Worm (Caenorhabditis elegans): Measurements from ENCODE around the gene T09B9.3.

The T09B9.3 gene

ce11 chrX:9761266-9761665, at the start of gene T09B9.3:
T09B9.3 (minus strand) TSS chrX:9761366.
- TF ChIP-seq K09A11.1 (tag; optimal IDR thresholded peaks at IDR 0.05; ENCODE audit: insufficient read depth) (no peak), hlh-8 (tag; optimal IDR thresholded peaks at IDR 0.05) (no peak), rnt-1 (tag; optimal IDR thresholded peaks at IDR 0.05) (no peak), eyg-1 (tag; optimal IDR thresholded peaks at IDR 0.05) (no peak), ets-4 (tag; optimal IDR thresholded peaks at IDR 0.05) (no peak), sox-2 (GFP tag; IDR thresholded peaks at IDR 0.05) (no peak), tbx-2 (tag; optimal IDR thresholded peaks at IDR 0.05) (no peak), lin-11 (tag; optimal IDR thresholded peaks at IDR 0.05) (no peak), unc-86 (tag; optimal IDR thresholded peaks at IDR 0.05) (no peak), lim-6 (tag; optimal IDR thresholded peaks at IDR 0.05) (no peak), fax-1 (tag; optimal IDR thresholded peaks at IDR 0.05) (no peak)

- TF ChIP-seq odd-2 (tag; optimal IDR thresholded peaks at IDR 0.05): no peak
- no peak for TF ChIP-seq T23F11.4 (GFP tag; optimal IDR thresholded peaks at IDR 0.05)
- TF ChIP-seq nhr-232 (tag; optimal IDR thresholded peaks at IDR 0.05): no peak
- TF ChIP-seq pha-2 (tag; optimal IDR thresholded peaks at IDR 0.05): no peak
- TF ChIP-seq pros-1 (tag; optimal IDR thresholded peaks at IDR 0.05): no peak
- TF ChIP-seq unc-42 (tag; optimal IDR thresholded peaks at IDR 0.05): peak; percentile 31
- TF ChIP-seq ztf-16 (tag; optimal IDR thresholded peaks at IDR 0.05): no peak
These were observed 46.3 kb upstream of the T09B9.3 start, which contains the start of gene lgc-47 for ce11 chrX:9807377-9808048. lgc-47 (minus strand) TSS chrX:9807662.

ce11 chrX:9805426-9805825, 44.3 kb upstream of the T09B9.3 start:
- no peak for TF ChIP-seq mec-3 (tag; optimal IDR thresholded peaks at IDR 0.05; ENCODE audit: borderline replicate concordance)
- peak; percentile 87 for TF ChIP-seq unc-42 (tag; optimal IDR thresholded peaks at IDR 0.05)

DNA sequence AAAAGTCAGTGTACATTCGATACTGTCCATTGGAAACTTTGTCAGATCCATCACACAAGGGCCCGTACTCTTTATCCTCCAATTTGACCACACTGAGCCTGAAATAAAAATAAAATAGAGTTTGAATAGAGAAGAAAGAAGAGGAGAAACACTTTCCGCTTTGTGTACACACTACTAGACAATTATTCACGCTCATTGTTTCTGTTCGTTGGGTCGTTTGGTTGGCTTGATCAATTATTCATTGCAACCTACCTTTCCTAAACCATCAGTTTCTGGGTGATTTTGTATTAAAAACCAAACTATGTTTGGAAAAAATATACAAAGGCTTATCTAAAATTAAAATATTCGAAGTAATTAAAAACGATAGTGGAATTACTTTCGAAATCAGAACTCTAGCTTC, 43.6 kb upstream of the T09B9.3 start:
- no peak for TF ChIP-seq ceh-45 (GFP tag; IDR thresholded peaks at IDR 0.05)
- TF ChIP-seq ceh-31 (tag; optimal IDR thresholded peaks at IDR 0.05): peak; percentile 62

- TF ChIP-seq ceh-30 (tag; optimal IDR thresholded peaks at IDR 0.05) (no peak), unc-42 (tag; optimal IDR thresholded peaks at IDR 0.05) (peak; percentile 97), hlh-30 (tag; optimal IDR thresholded peaks at IDR 0.05; ENCODE audit: insufficient read depth) (no peak)
These were observed 42.4 kb upstream of the T09B9.3 start for ce11 chrX:9803603-9804002.

DNA sequence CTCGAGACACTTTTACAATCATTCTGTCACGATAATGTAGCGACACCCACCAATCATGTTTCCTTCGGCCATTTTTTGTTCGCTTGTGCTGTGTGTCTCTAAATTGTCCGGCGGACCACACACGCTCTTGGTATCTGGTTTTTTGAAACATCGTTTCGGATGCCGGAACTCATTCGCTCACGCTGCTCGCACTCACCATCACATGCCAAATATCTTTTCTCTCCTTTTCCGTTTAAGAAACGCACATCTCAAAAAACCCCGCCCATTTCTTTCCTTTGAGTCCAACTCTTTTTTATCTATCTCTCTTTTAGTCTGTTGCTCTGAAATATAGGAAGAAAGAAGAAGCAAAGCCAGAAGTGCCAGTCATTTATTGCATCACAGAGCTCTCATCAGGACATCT, 37.4 kb upstream of the T09B9.3 start, which contains the start of gene F36G3.3:
Gene F36G3.3 (plus strand): TSS at position 306 of the 400 bp plus-strand sequence.
- TF ChIP-seq unc-42 (tag; optimal IDR thresholded peaks at IDR 0.05) (peak; percentile 35), pha-2 (tag; optimal IDR thresholded peaks at IDR 0.05) (no peak)

ce11 chrX:9796063-9796462, 34.9 kb upstream of the T09B9.3 start:
- TF ChIP-seq pqm-1 (tag; optimal IDR thresholded peaks at IDR 0.05) (no peak), ceh-34 (tag; optimal IDR thresholded peaks at IDR 0.05) (no peak), tbx-2 (tag; optimal IDR thresholded peaks at IDR 0.05) (no peak), F13H6.1 (tag; optimal IDR thresholded peaks at IDR 0.05) (no peak), pax-1 (tag; optimal IDR thresholded peaks at IDR 0.05) (no peak), hlh-13 (GFP tag; optimal IDR thresholded peaks at IDR 0.05) (no peak), lin-11 (tag; optimal IDR thresholded peaks at IDR 0.05) (no peak), hlh-15 (tag; optimal IDR thresholded peaks at IDR 0.05) (no peak), hlh-8 (tag; optimal IDR thresholded peaks at IDR 0.05) (no peak), nfya-1 (tag; optimal IDR thresholded peaks at IDR 0.05) (no peak), elt-4 (tag; optimal IDR thresholded peaks at IDR 0.05) (no peak), Y22D7AL.16 (tag; optimal IDR thresholded peaks at IDR 0.05) (no peak), hlh-6 (tag; optimal IDR thresholded peaks at IDR 0.05) (no peak), npax-4 (tag; optimal IDR thresholded peaks at IDR 0.05) (no peak)

Measured in whole organism, late embryonic.